Fruit fly (Drosophila melanogaster): Measurements from ENCODE around the gene tefu.

The tefu gene

DNA sequence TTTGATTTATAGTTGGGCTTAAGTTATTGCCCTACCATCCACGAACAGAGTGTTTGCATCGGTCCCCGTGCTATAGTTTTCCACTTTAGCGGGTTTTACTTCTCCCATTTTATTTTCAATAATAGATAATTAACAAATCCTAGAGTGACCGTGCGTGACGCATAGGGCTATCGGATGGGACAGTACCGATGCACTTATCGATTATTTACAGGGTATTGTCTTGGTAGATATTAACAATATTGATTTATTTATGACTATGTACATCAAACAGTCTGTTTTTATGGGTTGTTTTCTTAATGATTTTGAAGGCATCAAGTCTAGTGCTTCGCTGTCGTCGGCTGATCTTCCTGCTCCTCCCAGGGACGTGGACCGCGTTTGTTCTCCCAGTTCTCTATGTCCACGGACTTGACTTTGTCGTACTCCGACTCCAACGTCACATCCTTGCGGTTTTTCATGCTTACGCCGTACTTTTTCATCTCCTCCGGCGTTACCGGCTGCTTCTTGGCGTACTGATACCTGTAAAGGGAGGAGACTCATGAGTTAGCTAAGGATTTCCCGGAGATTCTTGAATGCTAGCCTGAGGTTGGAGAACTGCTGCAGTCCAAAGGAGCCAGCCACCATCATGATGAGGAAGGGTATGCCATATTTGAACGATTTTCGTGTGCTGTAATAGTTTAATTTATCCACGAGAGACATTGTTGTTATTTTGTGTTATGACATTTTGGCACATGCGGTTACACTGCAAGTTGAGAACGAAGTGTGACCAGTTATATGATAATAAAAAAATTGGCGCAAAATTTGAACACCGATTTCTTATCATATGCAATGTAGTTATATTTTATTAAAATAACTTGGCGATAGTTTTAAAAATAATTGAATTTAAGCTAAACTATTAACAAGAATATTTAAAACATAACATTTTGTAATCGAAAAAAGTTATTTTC is 36.2 kb upstream of the tefu start, which contains the start of the genes MRG15 and Tm1 (continued):
- TF ChIP-seq kay (GFP tag; optimal IDR thresholded peaks at IDR 0.05), result no peak
- TF ChIP-seq CG14667 (GFP tag; IDR thresholded peaks at IDR 0.05), result no peak
- no peak for TF ChIP-seq cato (GFP tag; optimal IDR thresholded peaks at IDR 0.05; ENCODE audit: borderline replicate concordance)
- no peak for TF ChIP-seq CG6689 (GFP tag; IDR thresholded peaks at IDR 0.05)
- no peak for TF ChIP-seq Usf (GFP tag; optimal IDR thresholded peaks at IDR 0.05)
- TF ChIP-seq vfl (GFP tag; optimal IDR thresholded peaks at IDR 0.05), result no peak
- TF ChIP-seq Hr78 (GFP tag; optimal IDR thresholded peaks at IDR 0.05), result no peak
- no peak for TF ChIP-seq CG3163 (GFP tag; optimal IDR thresholded peaks at IDR 0.05)
- TF ChIP-seq chinmo (GFP tag; IDR thresholded peaks at IDR 0.05; ENCODE audit: partially characterized antibody), result peak; percentile 65; the same call in 1 of the 4 replicates
- TF ChIP-seq CG10959 (GFP tag; IDR thresholded peaks at IDR 0.05), result no peak
- TF ChIP-seq hb (GFP tag; IDR thresholded peaks at IDR 0.05; ENCODE audit: partially characterized antibody), result no peak
- TF ChIP-seq sr (GFP tag; IDR thresholded peaks at IDR 0.05), result no peak
- peak; percentile 79 for TF ChIP-seq MBD-R2 (GFP tag; IDR thresholded peaks at IDR 0.05)
- TF ChIP-seq CG7839 (tag; optimal IDR thresholded peaks at IDR 0.05), result no peak
- TF ChIP-seq CG7987 (GFP tag; optimal IDR thresholded peaks at IDR 0.05), result no peak
- TF ChIP-seq pho (GFP tag; optimal IDR thresholded peaks at IDR 0.05), result no peak
- TF ChIP-seq Nf-YC (tag; optimal IDR thresholded peaks at IDR 0.05), result no peak
- TF ChIP-seq NC2β (GFP tag; optimal IDR thresholded peaks at IDR 0.05), result no peak
- peak; percentile 66; the same call in 2 of the 3 replicates for TF ChIP-seq knrl (GFP tag; IDR thresholded peaks at IDR 0.05; ENCODE audit: partially characterized antibody)
- TF ChIP-seq CG18476 (GFP tag; optimal IDR thresholded peaks at IDR 0.05), result no peak
- no peak for TF ChIP-seq Mad (GFP tag; optimal IDR thresholded peaks at IDR 0.05)
- no peak for TF ChIP-seq crol (GFP tag; IDR thresholded peaks at IDR 0.05)
- no peak for TF ChIP-seq Rx (GFP tag; IDR thresholded peaks at IDR 0.05)
- 0 out of 3 replicates have a peak, but pooled peaks have one; percentile 10 for TF ChIP-seq CG17361 (GFP tag; IDR thresholded peaks at IDR 0.05)
- no peak for TF ChIP-seq CG17568 (GFP tag; optimal IDR thresholded peaks at IDR 0.05)
- TF ChIP-seq Asciz (GFP tag; optimal IDR thresholded peaks at IDR 0.05), result no peak
- no peak for TF ChIP-seq CG5245 (GFP tag; optimal IDR thresholded peaks at IDR 0.05)
- TF ChIP-seq unpg (GFP tag; optimal IDR thresholded peaks at IDR 0.05), result no peak
- no peak for TF ChIP-seq B-H1 (GFP tag; IDR thresholded peaks at IDR 0.05)
- no peak for TF ChIP-seq Six4 (GFP tag; optimal IDR thresholded peaks at IDR 0.05)
- no peak for TF ChIP-seq Chrac-16 (GFP tag; optimal IDR thresholded peaks at IDR 0.05)
- peak; percentile 74 for TF ChIP-seq gfzf (GFP tag; optimal IDR thresholded peaks at IDR 0.05)
- TF ChIP-seq crc (GFP tag; optimal IDR thresholded peaks at IDR 0.05), result no peak
- peak; percentile 27 for TF ChIP-seq jumu (GFP tag; optimal IDR thresholded peaks at IDR 0.05)
- peak; percentile 27; the same call in 1 of the 2 replicates for TF ChIP-seq vvl (GFP tag; IDR thresholded peaks at IDR 0.05)
- no peak for TF ChIP-seq H15 (GFP tag; IDR thresholded peaks at IDR 0.05)
- TF ChIP-seq caup (GFP tag; optimal IDR thresholded peaks at IDR 0.05; ENCODE audit: severe bottlenecking), result no peak
- no peak for TF ChIP-seq nom (GFP tag; optimal IDR thresholded peaks at IDR 0.05)
- no peak for TF ChIP-seq Oaz (GFP tag; IDR thresholded peaks at IDR 0.05)
- no peak for TF ChIP-seq danr (GFP tag; IDR thresholded peaks at IDR 0.05)
- TF ChIP-seq kah (GFP tag; optimal IDR thresholded peaks at IDR 0.05), result no peak
- TF ChIP-seq otp (GFP tag; IDR thresholded peaks at IDR 0.05), result no peak
- TF ChIP-seq CG14860 (GFP tag; IDR thresholded peaks at IDR 0.05; ENCODE audit: partially characterized antibody), result peak; percentile 53; the same call in 2 of the 3 replicates
- no peak for TF ChIP-seq Sry-β (GFP tag; optimal IDR thresholded peaks at IDR 0.05)
- TF ChIP-seq CG34376 (GFP tag; optimal IDR thresholded peaks at IDR 0.05), result no peak
- TF ChIP-seq CG32767 (GFP tag; IDR thresholded peaks at IDR 0.05), result no peak
- TF ChIP-seq CG2875 (GFP tag; optimal IDR thresholded peaks at IDR 0.05), result no peak
- TF ChIP-seq B-H2 (GFP tag; optimal IDR thresholded peaks at IDR 0.05), result no peak

Data from whole organism, embryonic.